Worm (Caenorhabditis elegans) whole organism, young adult: ENCODE data around the gene ZK1307.3.

ENCODE experiments used
- F22D6.2 ChIP-seq: sonication (generic microtip); optimal IDR thresholded peaks from 2 replicates; lab custom pipeline; 2016; ENCODE audit warnings: mild to moderate bottlenecking, missing genetic modification characterization, missing compliant biosample characterization
- F23B12.7 ChIP-seq: sonication (generic microtip); optimal IDR thresholded peaks from 2 replicates; lab custom pipeline; 2017; ENCODE audit warnings: missing genetic modification characterization, mild to moderate bottlenecking, missing compliant biosample characterization, antibody characterized with exemption, moderate library complexity; ENCODE audit not compliant: insufficient read depth
- F37B4.10 ChIP-seq: fragments of 200-800 bp; sonication (Bioruptor generic); IDR thresholded peaks from 2 replicates; pipeline ENCODE4 v1.3.6; 2022; ENCODE audit warnings: missing genetic modification characterization, missing compliant biosample characterization
- F57A8.1 ChIP-seq: fragments of 200-800 bp; sonication (Bioruptor generic); optimal IDR thresholded peaks from 2 replicates; lab custom pipeline; 2018; ENCODE audit warnings: mild to moderate bottlenecking, missing genetic modification characterization, moderate library complexity, missing compliant biosample characterization
- K12H6.12 ChIP-seq: fragments of 200-800 bp; sonication (Bioruptor generic); optimal IDR thresholded peaks from 2 replicates; lab custom pipeline; 2018; ENCODE audit warnings: mild to moderate bottlenecking, missing genetic modification characterization, missing compliant biosample characterization
- T07F8.4 ChIP-seq: sonication (generic microtip); optimal IDR thresholded peaks from 2 replicates; lab custom pipeline; 2016; ENCODE audit warnings: mild to moderate bottlenecking, missing genetic modification characterization, moderate library complexity, missing compliant biosample characterization
- akir-1 ChIP-seq: fragments of 200-800 bp; sonication (Bioruptor generic); optimal IDR thresholded peaks from 2 replicates; lab custom pipeline; 2018; ENCODE audit warnings: mild to moderate bottlenecking, missing genetic modification characterization, moderate library complexity, missing compliant biosample characterization
- ama-1 ChIP-seq, 3 experiments: fragments of 150-350 bp in 1 of 3; sonication (generic microtip) in 2 of 3; optimal IDR thresholded peaks; 2 replicates each; lab custom pipeline; 2014 to 2018; ENCODE audit warnings: missing biosample characterization in 2 of 3, missing genetic modification characterization in 2 of 3, missing genetic modification reagents in 2 of 3
- athp-1 ChIP-seq: sonication (generic microtip); optimal IDR thresholded peaks from 2 replicates; lab custom pipeline; 2017; ENCODE audit warnings: mild to moderate bottlenecking, missing genetic modification characterization, missing compliant biosample characterization
- attf-3 ChIP-seq: fragments of 200-800 bp; sonication (Bioruptor generic); conservative IDR thresholded peaks from 2 replicates; pipeline ENCODE4 v1.3.6; 2022; ENCODE audit warnings: missing genetic modification reagents, missing genetic modification characterization, missing compliant biosample characterization
- attf-6 ChIP-seq: fragments of 200-800 bp; sonication (Bioruptor generic); IDR thresholded peaks from 2 replicates; pipeline ENCODE4 v1.3.6; 2022; ENCODE audit warnings: missing genetic modification reagents, missing genetic modification characterization, missing compliant biosample characterization
- ccch-3 ChIP-seq: fragments of 200-800 bp; sonication (Bioruptor generic); optimal IDR thresholded peaks from 2 replicates; lab custom pipeline; 2018; ENCODE audit warnings: mild to moderate bottlenecking, missing genetic modification characterization, missing compliant biosample characterization
- cebp-1 ChIP-seq, 2 experiments: fragments of 200-800 bp in 1 of 2; sonication (Bioruptor generic) in 1 of 2; sonication (generic microtip) in 1 of 2; IDR thresholded peaks in 1 of 2; optimal IDR thresholded peaks in 1 of 2; 2 replicates each; pipeline versions ENCODE4 v1.3.6 to Lab custom; 2017 to 2022; ENCODE audit warnings: missing compliant biosample characterization in 2 of 2, missing genetic modification characterization in 2 of 2, mild to moderate bottlenecking in 1 of 2, missing genetic modification reagents in 1 of 2, moderate library complexity in 1 of 2
- egl-44 ChIP-seq: fragments of 200-800 bp; sonication (Bioruptor generic); IDR thresholded peaks from 2 replicates; pipeline ENCODE4 v1.3.6; 2022; ENCODE audit warnings: missing genetic modification reagents, missing genetic modification characterization, missing compliant biosample characterization
- hmg-1.2 ChIP-seq: fragments of 200-800 bp; sonication (Bioruptor generic); IDR thresholded peaks from 2 replicates; pipeline ENCODE4 v1.3.6; 2022; ENCODE audit warnings: missing genetic modification reagents, missing genetic modification characterization, missing compliant biosample characterization
- lag-1 ChIP-seq: fragments of 200-800 bp; sonication (Bioruptor generic); IDR thresholded peaks from 2 replicates; pipeline ENCODE4 v1.3.6; 2022; ENCODE audit warnings: missing genetic modification reagents, missing genetic modification characterization, missing compliant biosample characterization
- lin-26 ChIP-seq: fragments of 200-800 bp; sonication (Bioruptor generic); IDR thresholded peaks from 2 replicates; pipeline ENCODE4 v1.3.6; 2022; ENCODE audit warnings: missing genetic modification reagents, missing genetic modification characterization, missing compliant biosample characterization
- lin-40 ChIP-seq: sonication (generic microtip); optimal IDR thresholded peaks from 2 replicates; lab custom pipeline; 2016; ENCODE audit warnings: missing genetic modification characterization, mild to moderate bottlenecking, missing compliant biosample characterization, missing genotype, missing genetic modification reagents
- madf-3 ChIP-seq: fragments of 200-800 bp; sonication (Bioruptor generic); IDR thresholded peaks from 2 replicates; pipeline ENCODE4 v1.3.6; 2022; ENCODE audit warnings: missing genetic modification reagents, missing genetic modification characterization, missing compliant biosample characterization
- nfya-1 ChIP-seq: sonication (generic microtip); optimal IDR thresholded peaks from 2 replicates; lab custom pipeline; 2017; ENCODE audit warnings: antibody characterized with exemption, missing compliant biosample characterization, missing genetic modification characterization, borderline replicate concordance; ENCODE audit not compliant: insufficient read depth
- nhr-27 ChIP-seq: fragments of 200-800 bp; sonication (Bioruptor generic); optimal IDR thresholded peaks from 2 replicates; lab custom pipeline; 2018; ENCODE audit warnings: mild to moderate bottlenecking, missing genetic modification characterization, moderate library complexity, missing compliant biosample characterization
- nhr-80 ChIP-seq: sonication (generic microtip); optimal IDR thresholded peaks from 2 replicates; lab custom pipeline; 2016; ENCODE audit warnings: missing genetic modification characterization, missing compliant biosample characterization
- pbrm-1 ChIP-seq: fragments of 200-800 bp; sonication (Bioruptor generic); IDR thresholded peaks from 2 replicates; pipeline ENCODE4 v1.3.6; 2022; ENCODE audit warnings: missing genetic modification reagents, missing genetic modification characterization, missing compliant biosample characterization
- pha-4 ChIP-seq: fragments of 150-350 bp; sonication (generic microtip); optimal IDR thresholded peaks from 2 replicates; lab custom pipeline; 2014; ENCODE audit warnings: missing biosample characterization, missing genetic modification reagents, missing genetic modification characterization
- rcor-1 ChIP-seq: fragments of 200-800 bp; sonication (Bioruptor generic); IDR thresholded peaks from 2 replicates; pipeline ENCODE4 v1.3.6; 2022; ENCODE audit warnings: missing genetic modification reagents, missing genetic modification characterization, missing compliant biosample characterization
- rpc-1 ChIP-seq, 2 experiments: fragments of 150-350 bp in 1 of 2; sonication (generic microtip) in 1 of 2; optimal IDR thresholded peaks; 2 replicates each; lab custom pipeline; 2014 to 2018; ENCODE audit warnings: missing biosample characterization in 1 of 2, missing genetic modification characterization in 1 of 2, missing genetic modification reagents in 1 of 2, missing genotype in 1 of 2
- sdz-38 ChIP-seq: sonication (generic microtip); optimal IDR thresholded peaks from 2 replicates; lab custom pipeline; 2016; ENCODE audit warnings: missing genotype, missing genetic modification characterization, missing compliant biosample characterization
- sptf-2 ChIP-seq: fragments of 200-800 bp; sonication (Bioruptor generic); optimal IDR thresholded peaks from 2 replicates; lab custom pipeline; 2018; ENCODE audit warnings: mild to moderate bottlenecking, missing genetic modification characterization, missing compliant biosample characterization
- tbp1 ChIP-seq: fragments of 200-800 bp; sonication (Bioruptor generic); optimal IDR thresholded peaks from 2 replicates; lab custom pipeline; 2018; ENCODE audit warnings: mild to moderate bottlenecking, missing genetic modification characterization, missing compliant biosample characterization
- tbx-9 ChIP-seq: sonication (generic microtip); optimal IDR thresholded peaks from 2 replicates; lab custom pipeline; 2016; ENCODE audit warnings: borderline replicate concordance, missing genetic modification characterization, inconsistent platforms, missing compliant biosample characterization
- unc-62 ChIP-seq: fragments of 150-350 bp; optimal IDR thresholded peaks from 2 replicates; lab custom pipeline; 2014; ENCODE audit warnings: missing biosample characterization, missing genetic modification reagents, missing genetic modification characterization
- ztf-26 ChIP-seq: sonication (generic microtip); optimal IDR thresholded peaks from 2 replicates; lab custom pipeline; 2017; ENCODE audit warnings: missing genetic modification characterization, missing compliant biosample characterization

Gene ZK1307.3

DNA sequence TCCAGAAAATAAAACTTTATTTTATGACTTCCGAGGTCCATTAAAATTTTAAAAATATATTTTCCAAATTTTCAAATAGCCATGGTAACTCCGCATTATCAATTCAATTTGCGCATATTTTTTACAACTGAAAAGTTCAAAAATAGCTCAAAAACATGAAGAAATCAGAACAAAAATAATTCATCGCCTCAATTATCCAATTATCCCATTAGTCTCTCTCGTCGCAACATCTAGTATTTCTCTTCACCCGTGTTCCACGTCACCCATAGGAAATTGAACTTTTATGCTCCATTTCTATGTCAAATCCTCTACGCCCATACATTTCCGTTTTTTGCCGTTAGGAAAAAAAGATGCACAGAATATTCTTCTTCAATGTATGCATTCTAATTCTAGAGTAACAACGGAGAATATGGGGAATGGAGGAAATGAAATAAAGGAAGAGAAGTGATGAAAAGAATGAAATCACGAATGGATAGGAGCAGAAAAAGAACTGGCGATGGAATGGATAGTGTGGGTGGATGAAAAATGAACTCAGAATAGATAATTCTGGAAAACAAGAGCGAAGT, 37.3 kb upstream of the ZK1307.3 start:
- TF ChIP-seq nhr-27 (tag; lab: Kevin White, UChicago), result no peak
- TF ChIP-seq nfya-1 (tag; lab: Kevin White, UChicago), result no peak
- no peak for TF ChIP-seq egl-44
- TF ChIP-seq akir-1, result no peak
- no peak for TF ChIP-seq tbp1 (GFP tag; lab: Kevin White, UChicago)
- no peak for TF ChIP-seq cebp-1 (GFP tag; IDR thresholded peaks at IDR 0.05; lab: Robert Waterston, UW)
- no peak for TF ChIP-seq cebp-1 (tag; optimal IDR thresholded peaks at IDR 0.05; lab: Kevin White, UChicago)
- no peak for TF ChIP-seq pbrm-1 (GFP tag; lab: Robert Waterston, UW)
- no peak for TF ChIP-seq sptf-2 (GFP tag; lab: Kevin White, UChicago)
- no peak for TF ChIP-seq T07F8.4 (tag; lab: Kevin White, UChicago)
- no peak for TF ChIP-seq unc-62
- no peak for TF ChIP-seq tbx-9 (tag; lab: Kevin White, UChicago)
- TF ChIP-seq madf-3 (GFP tag; lab: Robert Waterston, UW), result no peak
- TF ChIP-seq rcor-1 (GFP tag; lab: Robert Waterston, UW), result no peak
- no peak for TF ChIP-seq ama-1 (optimal IDR thresholded peaks at IDR 0.05; lab: Kevin White, UChicago)
- TF ChIP-seq ama-1 (GFP tag; optimal IDR thresholded peaks at IDR 0.05; lab: Kevin White, UChicago), result no peak
- TF ChIP-seq sdz-38 (tag; lab: Kevin White, UChicago), result no peak

DNA sequence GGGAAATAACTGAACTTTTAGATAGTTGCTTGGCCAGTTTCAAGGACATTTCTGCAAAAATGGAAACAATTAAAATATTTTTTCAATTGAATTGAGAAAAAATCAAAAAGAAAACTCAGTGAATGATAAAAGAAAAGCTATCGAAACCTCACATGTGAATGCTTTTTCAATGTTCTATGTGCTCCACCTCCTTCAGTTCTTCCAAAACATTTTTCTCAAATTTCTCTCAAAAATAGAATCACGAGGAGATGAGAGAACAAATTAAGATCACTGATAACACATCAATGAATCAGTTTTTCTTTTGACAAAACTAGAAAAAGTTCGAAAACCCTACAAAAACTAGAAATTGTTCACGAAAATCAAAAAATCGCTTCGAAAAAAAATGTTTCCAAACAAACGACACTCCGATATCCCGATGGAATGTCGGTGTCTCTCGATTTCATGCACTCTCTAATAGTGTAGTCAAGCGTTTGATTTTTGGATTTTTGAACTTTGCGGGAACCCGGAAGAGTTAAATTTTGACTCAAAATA, 33.9 kb upstream of the ZK1307.3 start, which contains the start of gene ZK1320.9:
Gene ZK1320.9, minus strand, starts transcription at position 51 of the 531 bp plus-strand sequence.
- TF ChIP-seq F37B4.10 (GFP tag; lab: Robert Waterston, UW), result no peak
- TF ChIP-seq F23B12.7 (tag; lab: Kevin White, UChicago), result peak; percentile 7
- TF ChIP-seq lin-40 (tag; lab: Kevin White, UChicago), result peak; percentile 16
- TF ChIP-seq rpc-1 (optimal IDR thresholded peaks at IDR 0.05; lab: Kevin White, UChicago), result no peak
- no peak for TF ChIP-seq rpc-1 (tag; optimal IDR thresholded peaks at IDR 0.05; lab: Kevin White, UChicago)
- no peak for TF ChIP-seq athp-1
- peak; percentile 14 for TF ChIP-seq ztf-26 (tag; lab: Kevin White, UChicago)
- TF ChIP-seq hmg-1.2 (GFP tag; lab: Robert Waterston, UW), result peak; percentile 69
- TF ChIP-seq F57A8.1 (GFP tag; lab: Kevin White, UChicago), result no peak
- no peak for TF ChIP-seq lin-26 (GFP tag; lab: Robert Waterston, UW)
- no peak for TF ChIP-seq K12H6.12 (tag; lab: Kevin White, UChicago)
- TF ChIP-seq attf-3 (GFP tag; lab: Robert Waterston, UW), result peak; percentile 66
- TF ChIP-seq nhr-80 (tag; lab: Kevin White, UChicago), result peak; percentile 31

DNA sequence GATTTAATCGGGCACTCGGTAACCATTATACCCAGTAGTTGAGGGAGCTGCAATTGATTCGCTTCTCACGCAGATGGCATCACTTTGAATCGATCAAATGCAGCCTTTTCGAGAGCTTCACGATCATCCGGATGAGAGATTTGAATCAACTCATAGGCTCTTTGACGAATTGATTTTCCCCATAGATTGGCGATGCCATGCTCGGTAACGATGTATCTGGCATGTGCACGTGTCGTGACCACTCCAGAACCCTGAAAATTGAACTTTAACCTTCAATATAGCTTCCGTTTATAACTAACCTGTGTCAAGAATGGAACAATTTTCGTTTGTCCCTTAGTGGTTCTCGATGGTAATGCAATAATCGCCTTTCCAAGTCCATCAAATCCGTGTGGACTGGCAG, 31.4 kb upstream of the ZK1307.3 start:
- TF ChIP-seq pha-4 (tag; lab: Kevin White, UChicago) (no peak), lin-40 (tag; lab: Kevin White, UChicago) (no peak), T07F8.4 (tag; lab: Kevin White, UChicago) (no peak), attf-6 (GFP tag; lab: Robert Waterston, UW) (no peak)

DNA sequence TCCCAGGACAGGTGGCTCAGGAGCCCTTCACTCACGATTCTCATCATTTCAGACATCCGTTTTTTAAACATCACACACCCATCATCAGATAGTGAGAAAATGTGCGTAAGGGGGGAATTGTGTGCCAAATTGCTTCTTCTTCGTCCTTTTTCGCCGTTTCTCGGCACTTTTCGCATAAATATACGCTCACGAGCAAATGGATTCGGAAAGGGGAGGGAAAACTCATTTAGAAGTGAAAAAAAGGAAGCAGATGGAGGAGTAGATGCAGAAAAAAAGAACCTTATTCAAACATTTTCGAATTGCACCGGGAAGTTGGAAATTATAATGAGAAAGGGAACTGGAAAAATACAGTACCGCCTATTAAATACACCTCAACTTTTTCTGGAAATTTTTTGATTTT, 29.2 kb upstream of the ZK1307.3 start:
- TF ChIP-seq lag-1 (GFP tag; lab: Robert Waterston, UW) (no peak), ccch-3 (no peak), tbp1 (GFP tag; lab: Kevin White, UChicago) (no peak), F22D6.2 (tag; lab: Kevin White, UChicago) (no peak)
